Worm (Caenorhabditis elegans): ENCODE results near the gene gmap-3.
A peak's percentile ranks its signal among the peaks of the same experiment; 100 is the strongest.

Gene gmap-3

ce11 chrX:12909910-12910309, 30.8 kb downstream of the gmap-3 start:
- TF ChIP-seq ceh-62 (tag; optimal IDR thresholded peaks at IDR 0.05) (no peak), saeg-2 (GFP tag; IDR thresholded peaks at IDR 0.05) (no peak), hlh-30 (tag; optimal IDR thresholded peaks at IDR 0.05; ENCODE audit: insufficient read depth) (no peak), pqm-1 (tag; optimal IDR thresholded peaks at IDR 0.05) (no peak), lin-15B (tag; optimal IDR thresholded peaks at IDR 0.05) (no peak), hmg-1.1 (GFP tag; IDR thresholded peaks at IDR 0.05) (no peak), dmd-6 (GFP tag; IDR thresholded peaks at IDR 0.05) (0 out of 2 replicates have a peak, but pooled peaks have one; percentile 7), mes-2 (tag; optimal IDR thresholded peaks at IDR 0.05; ENCODE audit: poor library complexity, severe bottlenecking) (no peak), nhr-76 (tag; optimal IDR thresholded peaks at IDR 0.05) (no peak), dmd-9 (GFP tag; IDR thresholded peaks at IDR 0.05) (no peak), ctbp-1 (GFP tag; IDR thresholded peaks at IDR 0.05) (no peak), attf-4 (tag; optimal IDR thresholded peaks at IDR 0.05) (no peak), T20F7.1 (GFP tag; optimal IDR thresholded peaks at IDR 0.05) (no peak), ceh-82 (tag; optimal IDR thresholded peaks at IDR 0.05) (no peak), daf-16 (GFP tag; optimal IDR thresholded peaks at IDR 0.05) (peak in 1 of 2 experiments; percentile 42), daf-16 (tag; optimal IDR thresholded peaks at IDR 0.05) (no peak), egl-43 (GFP tag; IDR thresholded peaks at IDR 0.05) (0 out of 2 replicates have a peak, but pooled peaks have one; percentile 21), R02D3.7 (tag; optimal IDR thresholded peaks at IDR 0.05) (no peak), rbr-2 (tag; optimal IDR thresholded peaks at IDR 0.05) (no peak), ztf-7 (tag; optimal IDR thresholded peaks at IDR 0.05) (no peak), spr-3 (GFP tag; optimal IDR thresholded peaks at IDR 0.05) (no peak)

DNA sequence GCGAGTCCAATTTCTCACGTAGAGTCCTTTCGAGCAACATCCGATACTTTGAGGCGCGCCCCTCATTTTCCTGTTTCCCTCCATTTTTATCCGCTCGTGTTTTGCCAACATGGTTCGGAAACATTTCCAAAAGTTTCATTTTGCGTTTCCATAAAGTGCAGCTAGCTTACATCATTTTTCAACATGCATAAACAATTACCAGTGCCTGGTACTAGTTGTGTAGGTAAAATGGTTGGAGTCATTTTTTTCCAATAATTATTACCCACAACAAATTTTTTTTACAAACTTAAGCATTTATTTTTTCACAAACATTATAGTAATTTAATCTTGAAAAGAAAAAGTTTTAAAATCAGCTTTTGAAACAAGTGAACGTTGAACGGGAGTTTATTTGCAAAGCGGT, 32.0 kb downstream of the gmap-3 start:
- TF ChIP-seq nhr-6 (tag; optimal IDR thresholded peaks at IDR 0.05): no peak
- no peak for TF ChIP-seq hlh-30 (tag; optimal IDR thresholded peaks at IDR 0.05; ENCODE audit: insufficient read depth)
- TF ChIP-seq aha-1 (tag): peak; percentile 66

ce11 chrX:12907502-12907901, 33.3 kb downstream of the gmap-3 start, which contains the start of gene pqn-18:
Gene pqn-18, plus strand, starts transcription at chrX:12907832.
- TF ChIP-seq mep-1 (tag; optimal IDR thresholded peaks at IDR 0.05) (peak; percentile 24), hmg-1.1 (GFP tag; IDR thresholded peaks at IDR 0.05) (no peak), hlh-30 (tag; optimal IDR thresholded peaks at IDR 0.05; ENCODE audit: insufficient read depth) (peak; percentile 34), ceh-28 (tag; optimal IDR thresholded peaks at IDR 0.05) (no peak), nhr-48 (tag; optimal IDR thresholded peaks at IDR 0.05) (no peak), spr-3 (GFP tag; optimal IDR thresholded peaks at IDR 0.05) (no peak), saeg-2 (GFP tag; IDR thresholded peaks at IDR 0.05) (no peak), nhr-42 (GFP tag; IDR thresholded peaks at IDR 0.05) (no peak), dmd-6 (GFP tag; IDR thresholded peaks at IDR 0.05) (peak; percentile 45; the same call in 1 of the 2 replicates), tag-97 (GFP tag; IDR thresholded peaks at IDR 0.05) (no peak), madf-5 (GFP tag; IDR thresholded peaks at IDR 0.05) (no peak), aha-1 (tag) (no peak), nhr-28 (tag; optimal IDR thresholded peaks at IDR 0.05) (peak; percentile 72), dmd-8 (GFP tag; IDR thresholded peaks at IDR 0.05) (no peak), D1046.2 (GFP tag; IDR thresholded peaks at IDR 0.05) (no peak), ceh-44 (GFP tag; IDR thresholded peaks at IDR 0.05) (no peak), dpl-1 (GFP tag; optimal IDR thresholded peaks at IDR 0.05) (no peak), php-3 (GFP tag; IDR thresholded peaks at IDR 0.05) (no peak), mdl-1 (tag; optimal IDR thresholded peaks at IDR 0.05) (peak in 1 of 2 experiments; percentile 13), vab-7 (GFP tag; IDR thresholded peaks at IDR 0.05) (no peak), daf-19 (GFP tag; conservative IDR thresholded peaks at IDR 0.05) (no peak), nhr-76 (tag; optimal IDR thresholded peaks at IDR 0.05) (no peak), fkh-10 (GFP tag; optimal IDR thresholded peaks at IDR 0.05) (no peak), lin-39 (tag; optimal IDR thresholded peaks at IDR 0.05) (no peak), F37D6.2 (tag; optimal IDR thresholded peaks at IDR 0.05) (no peak), zfp-2 (tag; optimal IDR thresholded peaks at IDR 0.05) (no peak), mxl-2 (GFP tag; conservative IDR thresholded peaks at IDR 0.05) (no peak), unc-62 (GFP tag; optimal IDR thresholded peaks at IDR 0.05 in 1 of 2) (peak in 1 of 2 experiments; percentile 66), unc-62 (tag; optimal IDR thresholded peaks at IDR 0.05) (no peak), lin-29 (GFP tag; IDR thresholded peaks at IDR 0.05) (no peak), T26A8.4 (GFP tag; IDR thresholded peaks at IDR 0.05) (no peak)
